Worm (Caenorhabditis elegans): ENCODE data around the gene R10E8.6.
"Not testable (repeated sequence)": the region's sequence is repeated elsewhere in the genome, so short reads cannot be mapped to it uniquely, and the experiment has no call there.

R10E8.6 gene

ce11 chrV:18236714-18237288, 29.4 kb downstream of the R10E8.6 start, which contains the start of gene R10E8.3:
Gene R10E8.3, minus strand, starts transcription at chrV:18236764.
- TF ChIP-seq elt-2 (tag; optimal IDR thresholded peaks at IDR 0.05): peak; percentile 53
- no peak for TF ChIP-seq egl-5 (tag; optimal IDR thresholded peaks at IDR 0.05)
- TF ChIP-seq pqm-1 (tag; optimal IDR thresholded peaks at IDR 0.05): peak; percentile 43
- no peak for TF ChIP-seq unc-62 (GFP tag; optimal IDR thresholded peaks at IDR 0.05)
- no peak for TF ChIP-seq nhr-28 (tag; optimal IDR thresholded peaks at IDR 0.05)

ce11 chrV:18235808-18236207, 30.4 kb downstream of the R10E8.6 start:
- TF ChIP-seq fkh-10 (GFP tag; optimal IDR thresholded peaks at IDR 0.05) (no peak), daf-12 (tag; optimal IDR thresholded peaks at IDR 0.05) (no peak)

ce11 chrV:18224353-18224752, 41.8 kb downstream of the R10E8.6 start, which contains the start of gene F16H6.10:
Gene F16H6.10, minus strand, starts transcription at chrV:18224453.
- TF ChIP-seq ztf-4 (tag; optimal IDR thresholded peaks at IDR 0.05): no peak

- TF ChIP-seq pha-4, fkh-2, mdl-1 (tag; optimal IDR thresholded peaks at IDR 0.05): not testable (repeated sequence)
Measured at ce11 chrV:18216784-18217183, 49.4 kb downstream of the R10E8.6 start, which contains the start of gene F16H6.9. Gene F16H6.9, plus strand, starts transcription at chrV:18217084.

ce11 chrV:18216175-18216574, 50.0 kb downstream of the R10E8.6 start, which contains the start of gene F16H6.8:
Gene F16H6.8, minus strand, starts transcription at chrV:18216275.
- TF ChIP-seq nhr-12 (tag; optimal IDR thresholded peaks at IDR 0.05); elt-1 (tag; optimal IDR thresholded peaks at IDR 0.05); fkh-10 (GFP tag; optimal IDR thresholded peaks at IDR 0.05): not testable (repeated sequence)

- TF ChIP-seq zag-1 (tag; optimal IDR thresholded peaks at IDR 0.05): no peak
Measured at ce11 chrV:18212848-18213247, 53.3 kb downstream of the R10E8.6 start.
